Fruit fly (Drosophila melanogaster): ENCODE measurements around the gene CG6659.

The CG6659 gene

dm6 chrX:18675272-18675671 is 18.2 kb upstream of the CG6659 start:
- TF ChIP-seq kay (GFP tag; ENCODE audit: borderline replicate concordance), result no peak
- TF ChIP-seq pad (GFP tag; optimal IDR thresholded peaks at IDR 0.05), result no peak
- no peak for TF ChIP-seq CG5204 (GFP tag; optimal IDR thresholded peaks at IDR 0.05)
- TF ChIP-seq Clk (GFP tag; optimal IDR thresholded peaks at IDR 0.05), result no peak
- TF ChIP-seq CG7101 (tag; optimal IDR thresholded peaks at IDR 0.05), result no peak
- TF ChIP-seq Mnt (GFP tag; optimal IDR thresholded peaks at IDR 0.05), result no peak
- no peak for TF ChIP-seq CG33017 (tag; optimal IDR thresholded peaks at IDR 0.05)
- TF ChIP-seq CG7045 (GFP tag; optimal IDR thresholded peaks at IDR 0.05), result no peak
- no peak for TF ChIP-seq CG14711 (tag; optimal IDR thresholded peaks at IDR 0.05)
- TF ChIP-seq CG1620 (GFP tag; optimal IDR thresholded peaks at IDR 0.05), result no peak
- TF ChIP-seq Crg-1 (GFP tag; optimal IDR thresholded peaks at IDR 0.05), result no peak
- no peak for TF ChIP-seq tj (GFP tag; optimal IDR thresholded peaks at IDR 0.05)
- no peak for TF ChIP-seq cic (GFP tag; optimal IDR thresholded peaks at IDR 0.05)
- no peak for TF ChIP-seq Hr96 (GFP tag; optimal IDR thresholded peaks at IDR 0.05)
- TF ChIP-seq ovo (GFP tag; optimal IDR thresholded peaks at IDR 0.05), result no peak
- TF ChIP-seq bab1 (GFP tag; optimal IDR thresholded peaks at IDR 0.05), result no peak
- TF ChIP-seq CG12768 (GFP tag; optimal IDR thresholded peaks at IDR 0.05), result no peak
- TF ChIP-seq toe (GFP tag; optimal IDR thresholded peaks at IDR 0.05), result no peak
- TF ChIP-seq CG11617 (GFP tag; optimal IDR thresholded peaks at IDR 0.05), result no peak
- TF ChIP-seq cnc (optimal IDR thresholded peaks at IDR 0.05), result no peak

- TF ChIP-seq CG1620 (GFP tag; optimal IDR thresholded peaks at IDR 0.05), result no peak
- no peak for TF ChIP-seq kay (GFP tag; ENCODE audit: borderline replicate concordance)
- no peak for TF ChIP-seq Hr96 (GFP tag; optimal IDR thresholded peaks at IDR 0.05)
- no peak for TF ChIP-seq CG5204 (GFP tag; optimal IDR thresholded peaks at IDR 0.05)
- TF ChIP-seq CG14711 (tag; optimal IDR thresholded peaks at IDR 0.05), result no peak
- no peak for TF ChIP-seq CG7045 (GFP tag; optimal IDR thresholded peaks at IDR 0.05)
Observed at dm6 chrX:18672900-18673529, 15.9 kb upstream of the CG6659 start.

DNA sequence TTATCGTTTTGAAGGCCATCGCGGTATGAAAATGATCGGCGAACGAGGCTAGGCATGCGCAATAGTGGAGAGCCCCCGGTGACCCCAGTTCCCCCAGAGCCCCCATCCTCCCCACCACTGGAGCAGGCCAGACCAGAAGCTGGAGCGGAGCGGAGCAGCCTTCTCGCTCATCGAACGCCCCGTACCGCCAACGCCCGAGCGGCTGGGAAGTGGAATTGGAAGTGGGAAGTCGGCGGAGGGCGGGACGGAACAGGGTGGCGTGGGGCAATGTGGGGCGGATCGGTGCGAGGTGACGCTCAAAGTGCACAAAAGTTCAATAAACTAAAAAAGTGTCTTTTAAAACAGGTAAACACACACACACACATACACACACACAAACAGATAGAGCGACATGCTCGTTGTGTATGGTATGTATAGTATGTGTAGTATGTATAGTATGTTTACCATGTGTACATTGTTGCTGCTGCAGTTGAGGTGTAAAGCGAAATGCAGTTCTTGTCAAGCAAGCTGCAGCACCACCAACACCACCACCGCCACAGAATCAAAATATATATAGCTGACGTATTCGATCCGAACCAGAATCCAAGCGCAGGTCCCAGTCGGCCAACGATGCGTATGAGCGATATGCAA is 14.6 kb upstream of the CG6659 start:
- TF ChIP-seq ovo (GFP tag; optimal IDR thresholded peaks at IDR 0.05), result no peak
- no peak for TF ChIP-seq tj (GFP tag; optimal IDR thresholded peaks at IDR 0.05)
- TF ChIP-seq toe (GFP tag; optimal IDR thresholded peaks at IDR 0.05), result no peak
- no peak for TF ChIP-seq CG7045 (GFP tag; optimal IDR thresholded peaks at IDR 0.05)
- TF ChIP-seq Crg-1 (GFP tag; optimal IDR thresholded peaks at IDR 0.05), result no peak

DNA sequence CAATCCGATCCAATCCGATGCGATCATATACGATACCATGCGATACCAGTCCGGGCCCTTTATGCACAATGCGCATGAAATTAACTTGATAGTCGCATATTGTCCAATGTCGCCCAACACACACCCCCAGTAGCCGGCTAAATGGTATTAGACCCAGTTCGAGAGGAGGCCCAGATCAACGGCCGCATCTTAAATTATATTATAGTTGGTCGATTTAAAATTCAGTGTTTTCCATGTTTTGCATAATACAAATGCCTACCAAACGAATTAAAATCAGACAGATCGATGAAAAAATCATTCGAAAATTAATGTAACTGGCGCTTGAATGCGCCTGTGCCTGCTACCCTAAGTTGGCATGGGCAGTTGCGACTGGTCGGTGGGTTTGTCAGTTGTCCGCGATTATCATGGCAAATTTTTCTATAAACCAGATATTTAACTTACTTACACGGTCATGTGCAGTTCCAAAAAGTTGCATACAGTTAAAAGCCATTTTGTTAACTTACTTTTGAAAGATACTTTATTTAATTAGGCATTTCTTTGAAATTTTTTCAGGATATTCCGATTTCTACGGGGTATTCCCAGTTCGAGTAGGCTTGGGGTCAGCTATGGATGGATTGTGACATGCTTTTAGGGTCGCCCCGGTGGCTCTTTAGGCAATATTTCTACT is 12.9 kb upstream of the CG6659 start:
- no peak for TF ChIP-seq kay (GFP tag; ENCODE audit: borderline replicate concordance)
- TF ChIP-seq CG1620 (GFP tag; optimal IDR thresholded peaks at IDR 0.05), result no peak
- no peak for TF ChIP-seq ovo (GFP tag; optimal IDR thresholded peaks at IDR 0.05)
- TF ChIP-seq toe (GFP tag; optimal IDR thresholded peaks at IDR 0.05), result no peak
- TF ChIP-seq Crg-1 (GFP tag; optimal IDR thresholded peaks at IDR 0.05), result no peak
- no peak for TF ChIP-seq CG12768 (GFP tag; optimal IDR thresholded peaks at IDR 0.05)
- no peak for TF ChIP-seq CG7045 (GFP tag; optimal IDR thresholded peaks at IDR 0.05)
- no peak for TF ChIP-seq Hr96 (GFP tag; optimal IDR thresholded peaks at IDR 0.05)
- no peak for TF ChIP-seq tj (GFP tag; optimal IDR thresholded peaks at IDR 0.05)
- no peak for TF ChIP-seq CG5204 (GFP tag; optimal IDR thresholded peaks at IDR 0.05)
- no peak for TF ChIP-seq Mnt (GFP tag; optimal IDR thresholded peaks at IDR 0.05)
- TF ChIP-seq cnc (optimal IDR thresholded peaks at IDR 0.05), result no peak
- no peak for TF ChIP-seq pad (GFP tag; optimal IDR thresholded peaks at IDR 0.05)

DNA sequence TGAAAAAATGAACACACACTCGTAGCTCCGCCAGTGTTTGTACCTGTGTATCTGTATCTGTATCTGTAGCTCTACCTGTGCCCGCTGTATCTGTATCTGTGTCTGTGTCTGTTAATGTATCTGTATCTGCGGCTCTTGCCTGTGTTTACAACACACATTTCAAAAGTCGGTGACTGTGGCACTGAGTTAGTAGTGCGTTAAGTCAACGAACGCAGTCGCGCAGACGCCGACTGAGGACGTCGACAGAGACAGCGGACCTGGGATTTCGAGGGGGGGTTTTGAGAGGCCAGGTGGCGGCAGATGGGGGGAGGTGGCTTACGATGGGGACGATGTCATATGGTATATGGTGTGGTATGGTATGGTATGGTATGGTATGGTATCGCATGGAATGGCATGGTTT is 11.2 kb upstream of the CG6659 start:
- no peak for TF ChIP-seq Crg-1 (GFP tag; optimal IDR thresholded peaks at IDR 0.05)
- TF ChIP-seq CG33017 (tag; optimal IDR thresholded peaks at IDR 0.05), result no peak
- TF ChIP-seq CG11617 (GFP tag; optimal IDR thresholded peaks at IDR 0.05), result no peak
- TF ChIP-seq cic (GFP tag; optimal IDR thresholded peaks at IDR 0.05), result no peak
- no peak for TF ChIP-seq Hr96 (GFP tag; optimal IDR thresholded peaks at IDR 0.05)
- TF ChIP-seq CG12768 (GFP tag; optimal IDR thresholded peaks at IDR 0.05), result no peak
- no peak for TF ChIP-seq CG1620 (GFP tag; optimal IDR thresholded peaks at IDR 0.05)
- no peak for TF ChIP-seq Mnt (GFP tag; optimal IDR thresholded peaks at IDR 0.05)
- no peak for TF ChIP-seq CG7101 (tag; optimal IDR thresholded peaks at IDR 0.05)
- no peak for TF ChIP-seq tj (GFP tag; optimal IDR thresholded peaks at IDR 0.05)

- TF ChIP-seq ovo (GFP tag; optimal IDR thresholded peaks at IDR 0.05) (no peak), tj (GFP tag; optimal IDR thresholded peaks at IDR 0.05) (no peak), toe (GFP tag; optimal IDR thresholded peaks at IDR 0.05) (no peak), CG1620 (GFP tag; optimal IDR thresholded peaks at IDR 0.05) (no peak), CG5204 (GFP tag; optimal IDR thresholded peaks at IDR 0.05) (no peak), bab1 (GFP tag; optimal IDR thresholded peaks at IDR 0.05) (no peak)
Observed at dm6 chrX:18665715-18666267, 8.7 kb upstream of the CG6659 start.

Measured in whole organism, adult.